Worm (Caenorhabditis elegans) whole organism, young adult: ENCODE data around the gene F22B3.7.
A peak's percentile ranks its signal among the peaks of the same experiment; 100 is the strongest.

Experiments
- F49E8.2 ChIP-seq: sonication (generic microtip); optimal IDR thresholded peaks from 3 replicates; lab custom pipeline; 2017; ENCODE audit warnings: missing genetic modification characterization, mild to moderate bottlenecking, missing compliant biosample characterization, antibody characterized with exemption, moderate library complexity; ENCODE audit not compliant: insufficient read depth
- ama-1 ChIP-seq, 3 experiments: fragments of 150-350 bp in 1 of 3; sonication (generic microtip) in 2 of 3; optimal IDR thresholded peaks; 2 replicates each; lab custom pipeline; 2014 to 2018; ENCODE audit warnings: missing biosample characterization in 2 of 3, missing genetic modification characterization in 2 of 3, missing genetic modification reagents in 2 of 3
- ceh-79 ChIP-seq: sonication (generic microtip); optimal IDR thresholded peaks from 2 replicates; lab custom pipeline; 2017; ENCODE audit warnings: mild to moderate bottlenecking, missing genetic modification characterization, missing compliant biosample characterization
- egl-18 ChIP-seq: fragments of 200-800 bp; sonication (Bioruptor generic); IDR thresholded peaks from 2 replicates; pipeline ENCODE4 v1.3.6; 2022; ENCODE audit warnings: missing genetic modification reagents, missing genetic modification characterization, missing compliant biosample characterization
- rcor-1 ChIP-seq: fragments of 200-800 bp; sonication (Bioruptor generic); IDR thresholded peaks from 2 replicates; pipeline ENCODE4 v1.3.6; 2022; ENCODE audit warnings: missing genetic modification reagents, missing genetic modification characterization, missing compliant biosample characterization

- TF ChIP-seq rcor-1 (GFP tag; lab: Robert Waterston, UW) = 0 out of 2 replicates have a peak, but pooled peaks have one; percentile 27
- TF ChIP-seq F49E8.2 = peak; percentile 34
- TF ChIP-seq ama-1 (optimal IDR thresholded peaks at IDR 0.05; lab: Kevin White, UChicago) = no peak
- TF ChIP-seq ama-1 (GFP tag; optimal IDR thresholded peaks at IDR 0.05; lab: Kevin White, UChicago) = no peak
- TF ChIP-seq ceh-79 (tag; lab: Kevin White, UChicago) = no peak
- no peak for TF ChIP-seq egl-18 (GFP tag; lab: Robert Waterston, UW)
Observed at ce11 chrIV:11433709-11434108, 12.1 kb upstream of the F22B3.7 start.
